Worm (Caenorhabditis elegans): ENCODE results near the gene spp-1.

spp-1 gene

ce11 chrIII:10329811-10330210 is 25.7 kb downstream of the spp-1 start:
- TF ChIP-seq hlh-6 (tag; optimal IDR thresholded peaks at IDR 0.05) = no peak
- TF ChIP-seq elt-2 (tag; optimal IDR thresholded peaks at IDR 0.05) = peak; percentile 52
- no peak for TF ChIP-seq pros-1 (tag; optimal IDR thresholded peaks at IDR 0.05)
- TF ChIP-seq F13H6.1 (tag; optimal IDR thresholded peaks at IDR 0.05) = no peak
- TF ChIP-seq pat-9 (tag; optimal IDR thresholded peaks at IDR 0.05) = no peak

DNA sequence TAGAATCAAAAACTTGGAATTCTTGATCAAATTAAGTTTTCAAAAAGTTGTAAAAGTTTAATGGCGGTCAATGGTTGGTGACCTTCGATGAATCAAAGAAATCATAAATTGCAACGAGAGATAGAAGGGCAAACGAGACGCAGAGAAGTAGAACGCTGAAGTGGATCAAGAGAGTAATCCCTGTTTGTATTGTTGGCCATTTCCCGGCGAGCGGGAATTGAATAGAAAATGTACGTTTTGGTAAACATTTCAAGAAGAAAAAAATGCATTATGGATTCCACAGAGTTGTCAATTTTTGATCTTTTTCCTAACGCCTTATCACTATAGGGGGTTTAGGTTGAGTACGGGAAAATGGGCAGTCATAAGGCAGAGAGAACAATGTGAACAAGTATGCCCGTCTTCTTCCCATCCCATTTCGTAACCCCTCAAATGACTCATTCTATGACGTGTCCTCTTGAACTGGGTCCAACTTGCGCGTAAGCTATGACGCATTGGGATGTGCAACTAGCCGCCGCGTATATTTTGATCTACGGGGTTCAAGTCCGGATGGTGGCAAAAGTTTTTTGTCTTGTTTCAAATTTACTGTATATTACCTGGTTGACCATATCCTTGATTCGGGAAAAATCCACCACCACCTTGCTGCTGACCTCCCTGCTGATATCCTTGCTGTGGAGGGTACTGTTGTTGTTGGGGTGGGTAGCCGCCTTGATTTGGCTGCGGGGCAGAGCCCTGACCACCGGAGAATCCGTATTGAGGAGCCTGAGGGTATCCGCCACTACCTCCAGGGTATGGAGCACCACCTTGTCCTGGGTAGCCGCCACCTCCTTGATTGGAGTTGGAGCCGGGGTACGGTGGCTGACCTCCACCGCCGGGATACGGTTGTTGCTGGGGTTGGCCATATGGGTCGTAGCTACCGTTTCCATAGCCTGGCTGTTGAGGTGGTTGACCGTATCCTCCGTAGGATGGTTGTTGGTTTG is 26.6 kb downstream of the spp-1 start:
- TF ChIP-seq lim-6 (tag; optimal IDR thresholded peaks at IDR 0.05) (no peak), sox-2 (GFP tag; IDR thresholded peaks at IDR 0.05) (0 out of 2 replicates have a peak, but pooled peaks have one; percentile 13), nfya-1 (tag; optimal IDR thresholded peaks at IDR 0.05) (peak; percentile 2)

DNA sequence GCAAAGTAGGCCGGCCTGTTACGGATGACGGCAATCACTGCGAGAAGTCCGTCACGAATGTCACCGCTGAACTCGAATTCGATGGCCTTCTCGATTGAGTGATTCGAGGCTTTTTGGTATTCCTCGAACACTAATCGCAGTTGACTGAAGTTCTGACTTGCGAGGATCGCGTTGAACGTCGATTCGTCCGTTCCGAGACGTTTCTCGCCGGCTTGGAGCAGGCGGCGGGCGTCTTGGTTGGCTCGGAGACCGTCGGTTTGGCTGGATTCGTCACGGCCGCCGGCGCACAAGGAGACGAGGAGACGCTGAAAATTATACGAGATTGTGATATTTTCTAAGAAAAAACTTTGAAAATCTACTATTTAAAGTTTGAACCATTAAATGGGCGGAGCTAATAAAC is 29.1 kb downstream of the spp-1 start:
- no peak for TF ChIP-seq ceh-2 (tag; optimal IDR thresholded peaks at IDR 0.05)
- no peak for TF ChIP-seq ahr-1 (tag; optimal IDR thresholded peaks at IDR 0.05)
- TF ChIP-seq hlh-15 (tag; optimal IDR thresholded peaks at IDR 0.05) = no peak
- no peak for TF ChIP-seq lin-11 (tag; optimal IDR thresholded peaks at IDR 0.05)
- TF ChIP-seq ets-4 (tag; optimal IDR thresholded peaks at IDR 0.05) = no peak
- no peak for TF ChIP-seq Y22D7AL.16 (tag; optimal IDR thresholded peaks at IDR 0.05)
- TF ChIP-seq pha-4 (tag; optimal IDR thresholded peaks at IDR 0.05) = no peak
- no peak for TF ChIP-seq nhr-232 (tag; optimal IDR thresholded peaks at IDR 0.05)
- TF ChIP-seq ttx-3 (tag; optimal IDR thresholded peaks at IDR 0.05) = no peak
- TF ChIP-seq unc-42 (tag; optimal IDR thresholded peaks at IDR 0.05) = no peak
- no peak for TF ChIP-seq K09A11.1 (tag; optimal IDR thresholded peaks at IDR 0.05; ENCODE audit: insufficient read depth)
- no peak for TF ChIP-seq fax-1 (tag; optimal IDR thresholded peaks at IDR 0.05)
- TF ChIP-seq unc-86 (tag; optimal IDR thresholded peaks at IDR 0.05) = no peak
- TF ChIP-seq che-1 (tag; optimal IDR thresholded peaks at IDR 0.05) = no peak
- no peak for TF ChIP-seq tbx-2 (tag; optimal IDR thresholded peaks at IDR 0.05)
- no peak for TF ChIP-seq unc-3 (GFP tag; conservative IDR thresholded peaks at IDR 0.05)
- TF ChIP-seq unc-3 (tag; optimal IDR thresholded peaks at IDR 0.05) = no peak
- TF ChIP-seq ceh-30 (tag; optimal IDR thresholded peaks at IDR 0.05) = no peak
- no peak for TF ChIP-seq elt-4 (tag; optimal IDR thresholded peaks at IDR 0.05)
- no peak for TF ChIP-seq ceh-31 (tag; optimal IDR thresholded peaks at IDR 0.05)
- TF ChIP-seq C08G9.2 (tag; optimal IDR thresholded peaks at IDR 0.05) = no peak

DNA sequence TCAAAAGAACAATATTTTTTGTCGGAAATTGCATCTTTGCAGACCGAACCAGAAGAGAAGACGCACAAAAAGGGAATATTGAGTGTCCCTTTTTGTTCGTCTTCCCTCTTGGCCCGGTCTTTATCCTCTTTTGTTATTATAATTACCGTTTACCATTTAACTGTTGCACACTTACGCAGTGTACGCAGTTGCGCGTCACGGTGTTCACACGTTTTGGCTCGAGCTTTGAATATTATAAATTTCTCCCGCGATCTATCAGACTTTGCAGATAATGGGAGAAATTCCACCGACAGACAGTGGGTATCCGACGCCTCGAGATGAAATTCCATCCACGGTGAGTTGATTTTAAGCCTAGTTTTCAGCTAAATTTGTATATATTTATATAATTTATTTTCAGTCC is 34.7 kb downstream of the spp-1 start, which contains the start of gene sas-7:
sas-7 (plus strand) TSS at position 232 of the 400 bp plus-strand sequence.
- TF ChIP-seq hlh-30 (tag; optimal IDR thresholded peaks at IDR 0.05; ENCODE audit: insufficient read depth) = no peak
- TF ChIP-seq unc-55 (GFP tag; optimal IDR thresholded peaks at IDR 0.05) = no peak
- no peak for TF ChIP-seq K09A11.1 (tag; optimal IDR thresholded peaks at IDR 0.05; ENCODE audit: insufficient read depth)
- TF ChIP-seq C38D4.7 (GFP tag; optimal IDR thresholded peaks at IDR 0.05) = no peak
- no peak for TF ChIP-seq rnt-1 (tag; optimal IDR thresholded peaks at IDR 0.05)
- no peak for TF ChIP-seq lin-11 (tag; optimal IDR thresholded peaks at IDR 0.05)
- TF ChIP-seq ceh-2 (tag; optimal IDR thresholded peaks at IDR 0.05) = no peak
- TF ChIP-seq pha-2 (tag; optimal IDR thresholded peaks at IDR 0.05) = no peak
- no peak for TF ChIP-seq sdc-2 (tag; optimal IDR thresholded peaks at IDR 0.05)
- no peak for TF ChIP-seq odd-2 (tag; optimal IDR thresholded peaks at IDR 0.05)
- TF ChIP-seq ceh-22 (tag; optimal IDR thresholded peaks at IDR 0.05) = no peak
- TF ChIP-seq ceh-6 (GFP tag; optimal IDR thresholded peaks at IDR 0.05) = no peak
